Fruit fly (Drosophila melanogaster): Measurements from ENCODE around the gene CG33689.

Gene CG33689

DNA sequence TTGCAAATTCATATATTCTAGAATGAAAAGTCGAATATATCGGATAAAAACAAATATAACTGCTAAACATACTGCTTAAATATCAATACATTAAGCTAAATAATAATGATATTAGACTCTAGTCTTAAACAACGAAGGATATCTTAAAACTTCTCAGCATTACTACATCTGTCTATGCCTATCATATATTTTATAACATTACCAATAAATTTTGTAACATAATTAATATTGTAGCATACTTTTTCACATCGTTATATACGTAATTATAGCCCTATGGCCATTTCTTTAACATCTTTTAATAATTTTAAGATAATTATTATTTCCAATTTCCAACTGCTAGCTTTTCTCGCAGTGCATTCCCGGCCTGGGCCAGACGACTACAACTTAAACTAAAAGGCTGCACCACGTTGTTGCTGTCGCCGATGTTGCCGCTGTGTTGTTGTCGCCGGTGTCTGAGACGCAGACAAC is 27.2 kb upstream of the CG33689 start (continued):
- TF ChIP-seq nom (GFP tag; optimal IDR thresholded peaks at IDR 0.05): peak; percentile 13
- peak; percentile 59 for TF ChIP-seq grau (tag; optimal IDR thresholded peaks at IDR 0.05)
- TF ChIP-seq CoRest (tag; optimal IDR thresholded peaks at IDR 0.05): peak; percentile 68
- TF ChIP-seq CG17912 (GFP tag; optimal IDR thresholded peaks at IDR 0.05): no peak
- TF ChIP-seq zen2 (GFP tag; IDR thresholded peaks at IDR 0.05; ENCODE audit: partially characterized antibody): no peak
- no peak for TF ChIP-seq dan (GFP tag; IDR thresholded peaks at IDR 0.05)
- no peak for TF ChIP-seq Dip2 (GFP tag; IDR thresholded peaks at IDR 0.05)
- TF ChIP-seq cato (GFP tag; optimal IDR thresholded peaks at IDR 0.05; ENCODE audit: borderline replicate concordance): no peak
- TF ChIP-seq Scr (GFP tag; IDR thresholded peaks at IDR 0.05; ENCODE audit: partially characterized antibody): no peak
- peak; percentile 59 for TF ChIP-seq Oli (tag; optimal IDR thresholded peaks at IDR 0.05)
- TF ChIP-seq sens (GFP tag): peak; percentile 35
- no peak for TF ChIP-seq CG6813 (GFP tag; optimal IDR thresholded peaks at IDR 0.05)
- TF ChIP-seq CG16779 (GFP tag; IDR thresholded peaks at IDR 0.05): no peak
- no peak for TF ChIP-seq pfk (GFP tag; optimal IDR thresholded peaks at IDR 0.05)
- no peak for TF ChIP-seq croc (GFP tag; conservative IDR thresholded peaks at IDR 0.05)
- no peak for TF ChIP-seq Hand (GFP tag; optimal IDR thresholded peaks at IDR 0.05)
- no peak for TF ChIP-seq BEAF-32 (GFP tag; optimal IDR thresholded peaks at IDR 0.05)
- no peak for TF ChIP-seq CG2129 (GFP tag; IDR thresholded peaks at IDR 0.05; ENCODE audit: partially characterized antibody)
- no peak for TF ChIP-seq H2.0 (GFP tag; IDR thresholded peaks at IDR 0.05)
- TF ChIP-seq Fer1 (GFP tag; optimal IDR thresholded peaks at IDR 0.05): peak; percentile 3
- TF ChIP-seq CG11696 (GFP tag; IDR thresholded peaks at IDR 0.05): no peak
- TF ChIP-seq zfh2 (GFP tag; optimal IDR thresholded peaks at IDR 0.05): no peak
- TF ChIP-seq CG1024 (GFP tag; IDR thresholded peaks at IDR 0.05): no peak
- no peak for TF ChIP-seq z (GFP tag; IDR thresholded peaks at IDR 0.05)
- no peak for TF ChIP-seq ham (GFP tag; IDR thresholded peaks at IDR 0.05)
- no peak for TF ChIP-seq HLH3B (GFP tag; IDR thresholded peaks at IDR 0.05)
- TF ChIP-seq CG7839 (tag; optimal IDR thresholded peaks at IDR 0.05): peak; percentile 61
- no peak for TF ChIP-seq Usf (GFP tag; optimal IDR thresholded peaks at IDR 0.05)
- TF ChIP-seq D19A (tag; optimal IDR thresholded peaks at IDR 0.05): peak; percentile 21
- TF ChIP-seq Ravus (GFP tag; IDR thresholded peaks at IDR 0.05): no peak
- TF ChIP-seq CG7271 (tag; optimal IDR thresholded peaks at IDR 0.05): no peak
- no peak for TF ChIP-seq Atf6 (GFP tag; IDR thresholded peaks at IDR 0.05)
- no peak for TF ChIP-seq Abd-B (GFP tag; optimal IDR thresholded peaks at IDR 0.05)
- no peak for TF ChIP-seq Camta (GFP tag; optimal IDR thresholded peaks at IDR 0.05)
- no peak for TF ChIP-seq onecut (GFP tag; IDR thresholded peaks at IDR 0.05)
- TF ChIP-seq amos (GFP tag; IDR thresholded peaks at IDR 0.05; ENCODE audit: partially characterized antibody): no peak
- no peak for TF ChIP-seq Kr (GFP tag; optimal IDR thresholded peaks at IDR 0.05)
- no peak for TF ChIP-seq CG14667 (GFP tag; IDR thresholded peaks at IDR 0.05)
- TF ChIP-seq Mrtf (GFP tag; IDR thresholded peaks at IDR 0.05): no peak
- TF ChIP-seq Stat92E (GFP tag; optimal IDR thresholded peaks at IDR 0.05): no peak
- no peak for TF ChIP-seq CG14441 (GFP tag; IDR thresholded peaks at IDR 0.05)
- TF ChIP-seq pho (GFP tag; optimal IDR thresholded peaks at IDR 0.05): no peak
- TF ChIP-seq Dek (tag; optimal IDR thresholded peaks at IDR 0.05): no peak
- no peak for TF ChIP-seq CG11560 (tag; IDR thresholded peaks at IDR 0.05)
- TF ChIP-seq eve (GFP tag; optimal IDR thresholded peaks at IDR 0.05): peak in 1 of 2 experiments; percentile 40
- TF ChIP-seq chinmo (GFP tag; IDR thresholded peaks at IDR 0.05; ENCODE audit: partially characterized antibody): no peak
- no peak for TF ChIP-seq CG34224 (GFP tag; IDR thresholded peaks at IDR 0.05; ENCODE audit: partially characterized antibody)
- TF ChIP-seq unc-4 (GFP tag; IDR thresholded peaks at IDR 0.05; ENCODE audit: partially characterized antibody): no peak
- no peak for TF ChIP-seq cg (GFP tag; optimal IDR thresholded peaks at IDR 0.05)
- TF ChIP-seq cas (GFP tag; IDR thresholded peaks at IDR 0.05): no peak
- no peak for TF ChIP-seq vnd (GFP tag; IDR thresholded peaks at IDR 0.05; ENCODE audit: partially characterized antibody)
